Worm (Caenorhabditis elegans) whole organism, early embryonic: Measurements from ENCODE around the gene ubh-1.

Experiments used
- B0310.2 ChIP-seq: sonication (generic microtip); optimal IDR thresholded peaks from 2 replicates; lab custom pipeline; 2016; ENCODE audit warnings: mild to moderate bottlenecking, missing genetic modification characterization, missing compliant biosample characterization
- F13C5.2 ChIP-seq: sonication (generic microtip); optimal IDR thresholded peaks from 2 replicates; lab custom pipeline; 2017; ENCODE audit warnings: mild to moderate bottlenecking, missing genetic modification characterization, inconsistent platforms, missing compliant biosample characterization
- aly-1 ChIP-seq: sonication (generic microtip); optimal IDR thresholded peaks from 2 replicates; lab custom pipeline; 2016; ENCODE audit warnings: missing genetic modification characterization, missing compliant biosample characterization
- ama-1 ChIP-seq: fragments of 150-350 bp; optimal IDR thresholded peaks from 2 replicates; lab custom pipeline; 2014
- ceh-13 ChIP-seq: fragments of 200-800 bp; sonication (Bioruptor generic); optimal IDR thresholded peaks from 2 replicates; lab custom pipeline; 2018; ENCODE audit warnings: mild to moderate bottlenecking, missing genetic modification characterization, missing compliant biosample characterization
- ceh-36 ChIP-seq: sonication (generic microtip); optimal IDR thresholded peaks from 2 replicates; lab custom pipeline; 2016; ENCODE audit warnings: missing genetic modification characterization, inconsistent platforms, missing compliant biosample characterization
- ets-7 ChIP-seq: sonication (generic microtip); optimal IDR thresholded peaks from 2 replicates; lab custom pipeline; 2016; ENCODE audit warnings: missing genotype, missing genetic modification characterization, missing compliant biosample characterization
- flt-1 ChIP-seq: fragments of 200-800 bp; sonication (Bioruptor generic); IDR thresholded peaks from 2 replicates; pipeline ENCODE4 v1.3.6; 2022; ENCODE audit warnings: missing genetic modification characterization, missing compliant biosample characterization
- hmbx-1 ChIP-seq: sonication (generic microtip); optimal IDR thresholded peaks from 2 replicates; lab custom pipeline; 2016; ENCODE audit warnings: mild to moderate bottlenecking, missing genetic modification characterization, missing compliant biosample characterization
- hmg-4 ChIP-seq: fragments of 200-800 bp; sonication (Bioruptor generic); optimal IDR thresholded peaks from 2 replicates; lab custom pipeline; 2018; ENCODE audit warnings: mild to moderate bottlenecking, missing genetic modification characterization, missing compliant biosample characterization
- hnd-1 ChIP-seq: sonication (generic microtip); optimal IDR thresholded peaks from 2 replicates; lab custom pipeline; 2016; ENCODE audit warnings: missing genetic modification characterization, missing compliant biosample characterization
- pes-1 ChIP-seq: fragments of 200-800 bp; sonication (Bioruptor generic); IDR thresholded peaks from 2 replicates; pipeline ENCODE4 v1.3.6; 2022; ENCODE audit warnings: missing genetic modification reagents, missing genetic modification characterization, missing compliant biosample characterization
- scrt-1 ChIP-seq: fragments of 200-800 bp; sonication (Bioruptor generic); IDR thresholded peaks from 2 replicates; pipeline ENCODE4 v1.3.6; 2022; ENCODE audit warnings: missing genetic modification characterization, missing compliant biosample characterization
- sea-1 ChIP-seq: fragments of 200-800 bp; sonication (Bioruptor generic); conservative IDR thresholded peaks from 2 replicates; pipeline ENCODE4 v1.3.6; 2022; ENCODE audit warnings: missing genetic modification characterization, missing compliant biosample characterization
- tbx-11 ChIP-seq: fragments of 200-800 bp; sonication (Bioruptor generic); IDR thresholded peaks from 2 replicates; pipeline ENCODE4 v1.3.6; 2022; ENCODE audit warnings: missing genetic modification characterization, missing compliant biosample characterization
- tbx-37 ChIP-seq: fragments of 200-800 bp; sonication (Bioruptor generic); conservative IDR thresholded peaks from 2 replicates; pipeline ENCODE4 v1.3.6; 2022; ENCODE audit warnings: missing genetic modification reagents, missing genetic modification characterization, missing compliant biosample characterization
- tra-4 ChIP-seq: sonication (generic microtip); optimal IDR thresholded peaks from 2 replicates; lab custom pipeline; 2017; ENCODE audit warnings: missing genetic modification characterization, missing compliant biosample characterization

The ubh-1 gene

ce11 chrV:6522879-6523497 is 11.8 kb upstream of the ubh-1 start:
- TF ChIP-seq F13C5.2 (no peak), tra-4 (tag; lab: Kevin White, UChicago) (no peak), B0310.2 (tag; lab: Kevin White, UChicago) (no peak), ceh-13 (GFP tag; lab: Kevin White, UChicago) (no peak), tbx-11 (GFP tag; lab: Robert Waterston, UW) (no peak), hnd-1 (tag; lab: Kevin White, UChicago) (no peak), flt-1 (GFP tag; lab: Robert Waterston, UW) (no peak), pes-1 (GFP tag; lab: Robert Waterston, UW) (no peak), aly-1 (tag; lab: Kevin White, UChicago) (no peak), ceh-36 (tag; lab: Kevin White, UChicago) (no peak), hmbx-1 (no peak)

DNA sequence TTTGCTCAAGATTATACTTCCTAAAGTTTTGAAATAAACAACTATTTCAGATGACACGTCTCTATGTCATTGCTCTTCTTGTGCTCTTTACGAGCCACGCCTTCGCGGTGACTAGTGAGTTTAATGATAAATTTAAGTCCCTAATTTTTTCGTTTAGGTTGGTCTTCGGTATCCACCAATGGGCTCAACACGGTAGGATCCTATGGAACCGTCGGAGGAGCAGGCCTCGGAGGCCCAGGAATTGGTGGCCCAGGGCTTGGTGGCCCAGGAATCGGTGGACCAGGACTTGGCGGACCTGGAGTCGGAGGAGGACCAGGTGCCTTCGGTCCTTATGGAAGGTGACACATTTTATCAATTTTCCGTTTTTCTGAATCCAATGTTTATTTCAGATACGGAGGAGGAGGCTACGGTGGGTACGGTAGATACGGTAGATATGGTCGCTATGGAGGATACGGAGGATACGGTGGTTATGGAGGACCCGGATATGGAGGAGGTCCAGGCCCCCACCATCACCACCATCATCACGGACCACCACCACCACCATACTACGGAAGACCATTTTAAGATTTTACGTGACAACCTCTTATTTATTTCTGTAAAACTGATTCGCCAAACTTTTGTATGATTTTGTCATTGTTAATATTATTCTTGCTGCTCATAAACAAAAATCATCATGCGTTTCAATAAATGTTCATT is 9.3 kb upstream of the ubh-1 start, which contains the start of the genes F46E10.2 and F46E10.18:
TSS of gene F46E10.2 (plus strand) at position 51 of the 696 bp plus-strand sequence.
TSS of gene F46E10.18 (plus strand) at position 646 of the 696 bp plus-strand sequence.
- no peak for TF ChIP-seq hmbx-1
- no peak for TF ChIP-seq aly-1 (tag; lab: Kevin White, UChicago)

ce11 chrV:6518225-6518396 is 6.9 kb upstream of the ubh-1 start, which contains the start of gene F46E10.3:
TSS of gene F46E10.3 (plus strand) at chrV:6518297.
- TF ChIP-seq ets-7 (tag; lab: Kevin White, UChicago): no peak

DNA sequence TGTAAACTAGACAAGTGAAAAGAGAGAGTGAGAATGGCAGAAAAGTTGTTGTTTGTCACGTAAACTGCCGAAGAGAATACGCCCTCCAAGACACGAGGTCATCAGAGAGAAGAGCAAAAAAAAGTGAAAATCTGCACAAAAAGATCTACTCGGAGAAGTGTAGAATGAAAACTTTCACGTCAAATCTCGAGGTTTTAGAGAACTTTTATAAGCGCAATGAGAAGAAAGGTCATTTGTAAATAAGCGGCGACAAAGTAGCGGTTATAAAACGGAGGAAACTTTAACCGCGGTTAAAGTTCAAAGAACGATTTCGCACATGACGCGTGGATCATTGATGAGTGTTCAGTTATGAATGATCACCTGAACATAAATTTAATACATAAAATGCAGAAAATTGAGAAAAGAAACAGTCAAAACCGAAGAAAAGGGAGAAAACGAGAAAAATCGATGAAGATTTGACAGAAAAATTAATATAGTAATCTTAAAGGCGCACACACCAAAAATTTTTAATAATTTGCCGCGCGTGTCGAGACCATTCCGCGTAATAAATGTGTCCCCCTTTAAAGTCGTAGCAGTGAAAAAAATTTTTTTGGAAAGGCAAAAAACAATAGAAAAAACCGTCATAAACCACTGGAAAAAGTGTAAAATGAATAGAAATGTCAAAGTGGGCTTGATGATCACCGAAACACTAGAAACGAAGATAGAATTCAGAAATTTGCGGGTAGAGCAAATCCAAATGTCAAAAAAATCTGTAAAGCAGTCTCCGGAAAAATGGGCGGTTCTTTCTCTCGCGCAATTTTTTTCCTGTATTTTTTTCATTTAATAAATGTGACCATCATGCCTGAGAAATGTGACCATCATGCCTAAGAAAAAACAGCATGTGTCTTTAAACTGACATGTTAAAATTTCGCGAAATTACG is 6.4 kb upstream of the ubh-1 start:
- TF ChIP-seq scrt-1 (GFP tag; lab: Robert Waterston, UW) (no peak), tbx-11 (GFP tag; lab: Robert Waterston, UW) (no peak), aly-1 (tag; lab: Kevin White, UChicago) (no peak), flt-1 (GFP tag; lab: Robert Waterston, UW) (no peak)

- TF ChIP-seq ets-7 (tag; lab: Kevin White, UChicago): no peak
- TF ChIP-seq tbx-11 (GFP tag; lab: Robert Waterston, UW): no peak
- no peak for TF ChIP-seq pes-1 (GFP tag; lab: Robert Waterston, UW)
- no peak for TF ChIP-seq sea-1
- no peak for TF ChIP-seq tbx-37 (GFP tag; lab: Robert Waterston, UW)
- TF ChIP-seq flt-1 (GFP tag; lab: Robert Waterston, UW): no peak
- TF ChIP-seq hmg-4: no peak
- no peak for TF ChIP-seq aly-1 (tag; lab: Kevin White, UChicago)
- TF ChIP-seq B0310.2 (tag; lab: Kevin White, UChicago): no peak
- no peak for TF ChIP-seq hmbx-1
- no peak for TF ChIP-seq ceh-36 (tag; lab: Kevin White, UChicago)
- TF ChIP-seq tra-4 (tag; lab: Kevin White, UChicago): no peak
- no peak for TF ChIP-seq scrt-1 (GFP tag; lab: Robert Waterston, UW)
- TF ChIP-seq F13C5.2: no peak
- TF ChIP-seq hnd-1 (tag; lab: Kevin White, UChicago): no peak
- TF ChIP-seq ama-1: no peak
- no peak for TF ChIP-seq ceh-13 (GFP tag; lab: Kevin White, UChicago)
Observed at ce11 chrV:6516491-6517304, 5.5 kb upstream of the ubh-1 start, which contains the start of gene mdh-1. TSS of gene mdh-1 (minus strand) at chrV:6516526.

DNA sequence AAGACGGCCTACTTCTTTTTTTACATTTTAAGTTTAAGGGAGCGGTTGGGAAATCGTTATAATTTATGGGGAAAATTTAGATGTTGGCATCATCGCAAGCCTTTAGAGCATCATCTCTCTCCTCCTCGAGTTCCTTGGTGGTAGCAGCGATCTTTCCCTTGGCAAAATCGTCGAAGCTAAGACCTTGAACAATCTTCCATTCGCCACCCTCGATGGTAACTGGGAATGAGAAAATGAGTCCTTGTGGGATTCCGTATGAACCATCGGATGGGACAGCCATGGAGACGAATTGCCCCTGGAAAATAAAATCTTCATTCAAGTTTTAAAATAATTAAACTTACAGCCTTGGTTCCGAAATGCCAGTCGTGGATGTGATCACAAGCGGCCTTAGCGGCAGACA is 4.1 kb upstream of the ubh-1 start:
- TF ChIP-seq tbx-11 (GFP tag; lab: Robert Waterston, UW) (no peak), ama-1 (no peak), pes-1 (GFP tag; lab: Robert Waterston, UW) (no peak), ceh-36 (tag; lab: Kevin White, UChicago) (no peak), F13C5.2 (no peak), aly-1 (tag; lab: Kevin White, UChicago) (no peak), scrt-1 (GFP tag; lab: Robert Waterston, UW) (no peak), B0310.2 (tag; lab: Kevin White, UChicago) (no peak), ets-7 (tag; lab: Kevin White, UChicago) (no peak), hnd-1 (tag; lab: Kevin White, UChicago) (no peak), tra-4 (tag; lab: Kevin White, UChicago) (no peak)

- TF ChIP-seq ceh-13 (GFP tag; lab: Kevin White, UChicago) (no peak), flt-1 (GFP tag; lab: Robert Waterston, UW) (no peak), hnd-1 (tag; lab: Kevin White, UChicago) (no peak), ets-7 (tag; lab: Kevin White, UChicago) (no peak), hmg-4 (no peak), tra-4 (tag; lab: Kevin White, UChicago) (no peak), F13C5.2 (no peak), ceh-36 (tag; lab: Kevin White, UChicago) (no peak), tbx-11 (GFP tag; lab: Robert Waterston, UW) (no peak)
Observed at ce11 chrV:6514887-6515324, 3.7 kb upstream of the ubh-1 start, which contains the start of gene dpy-11. TSS of gene dpy-11 (minus strand) at chrV:6515240.
